Fruit fly (Drosophila melanogaster) whole organism, adult: ENCODE results near the gene nop5.

ENCODE experiments used
- CG11617 ChIP-seq: fragments of 200-800 bp; sonication (Bioruptor generic); optimal IDR thresholded peaks from 2 replicates; lab custom pipeline; 2017; ENCODE audit warnings: mild to moderate bottlenecking, missing biosample characterization, missing genetic modification reagents, missing genetic modification characterization
- CG12768 ChIP-seq: fragments of 200-800 bp; sonication (Bioruptor generic); optimal IDR thresholded peaks from 2 replicates; lab custom pipeline; 2017; ENCODE audit warnings: missing biosample characterization, missing genetic modification characterization, mild to moderate bottlenecking, moderate library complexity, missing genetic modification reagents
- CG14711 ChIP-seq: fragments of 200-800 bp; sonication (Bioruptor generic); optimal IDR thresholded peaks from 2 replicates; lab custom pipeline; 2018; ENCODE audit warnings: missing biosample characterization, mild to moderate bottlenecking, missing genetic modification characterization, moderate library complexity
- CG1620 ChIP-seq: fragments of 200-800 bp; sonication (Bioruptor generic); optimal IDR thresholded peaks from 2 replicates; lab custom pipeline; 2016; ENCODE audit warnings: missing biosample characterization, missing genetic modification characterization
- CG33017 ChIP-seq: fragments of 200-800 bp; sonication (Bioruptor generic); optimal IDR thresholded peaks from 2 replicates; lab custom pipeline; 2018; ENCODE audit warnings: missing biosample characterization, mild to moderate bottlenecking, missing genetic modification characterization, moderate library complexity
- CG5204 ChIP-seq: fragments of 200-800 bp; sonication (Bioruptor generic); optimal IDR thresholded peaks from 2 replicates; lab custom pipeline; 2016; ENCODE audit warnings: missing biosample characterization, missing genetic modification characterization
- CG7045 ChIP-seq: fragments of 200-800 bp; sonication (Bioruptor generic); optimal IDR thresholded peaks from 2 replicates; lab custom pipeline; 2017; ENCODE audit warnings: missing biosample characterization, mild to moderate bottlenecking, missing genetic modification characterization
- CG7101 ChIP-seq: fragments of 200-800 bp; sonication (Bioruptor generic); optimal IDR thresholded peaks from 2 replicates; lab custom pipeline; 2018; ENCODE audit warnings: missing biosample characterization, mild to moderate bottlenecking, missing genetic modification characterization, moderate library complexity
- Clk ChIP-seq: fragments of 200-800 bp; sonication (Bioruptor generic); optimal IDR thresholded peaks from 2 replicates; lab custom pipeline; 2017; ENCODE audit warnings: missing biosample characterization, missing genetic modification characterization
- Crg-1 ChIP-seq: fragments of 200-800 bp; sonication (Bioruptor generic); optimal IDR thresholded peaks from 2 replicates; lab custom pipeline; 2016; ENCODE audit warnings: missing biosample characterization, missing genetic modification characterization
- Hr96 ChIP-seq: fragments of 200-800 bp; sonication (Bioruptor generic); optimal IDR thresholded peaks from 2 replicates; lab custom pipeline; 2016; ENCODE audit warnings: missing biosample characterization, missing genetic modification characterization
- Mnt ChIP-seq: fragments of 200-800 bp; sonication (Bioruptor generic); optimal IDR thresholded peaks from 2 replicates; lab custom pipeline; 2016; ENCODE audit warnings: missing biosample characterization, mild to moderate bottlenecking, missing genetic modification characterization
- bab1 ChIP-seq: fragments of 200-800 bp; sonication (Bioruptor generic); optimal IDR thresholded peaks from 3 replicates; lab custom pipeline; 2019; ENCODE audit warnings: missing biosample characterization, mild to moderate bottlenecking, missing genetic modification characterization, moderate library complexity
- cic ChIP-seq: fragments of 200-800 bp; sonication (Bioruptor generic); optimal IDR thresholded peaks from 2 replicates; lab custom pipeline; 2017; ENCODE audit warnings: missing biosample characterization, mild to moderate bottlenecking, missing genetic modification characterization, moderate library complexity
- cnc ChIP-seq, 2 experiments: fragments of >200 bp; optimal IDR thresholded peaks; 2 replicates each; lab custom pipeline; 2017
- kay ChIP-seq: fragments of 200-800 bp; sonication (Bioruptor generic); peaks from one replicate; lab custom pipeline; 2016; ENCODE audit warnings: missing biosample characterization, missing genetic modification characterization, borderline replicate concordance
- ovo ChIP-seq: fragments of 200-800 bp; sonication (Bioruptor generic); optimal IDR thresholded peaks from 2 replicates; lab custom pipeline; 2016; ENCODE audit warnings: missing biosample characterization, missing genetic modification characterization
- pad ChIP-seq: fragments of 200-800 bp; sonication (Bioruptor generic); optimal IDR thresholded peaks from 3 replicates; lab custom pipeline; 2017; ENCODE audit warnings: missing biosample characterization, missing genetic modification characterization, mild to moderate bottlenecking, moderate library complexity, missing genetic modification reagents
- tj ChIP-seq: fragments of 200-800 bp; sonication (Bioruptor generic); optimal IDR thresholded peaks from 3 replicates; lab custom pipeline; 2017; ENCODE audit warnings: missing biosample characterization, mild to moderate bottlenecking, missing genetic modification characterization, moderate library complexity
- toe ChIP-seq: fragments of 200-800 bp; sonication (Bioruptor generic); optimal IDR thresholded peaks from 2 replicates; lab custom pipeline; 2016; ENCODE audit warnings: missing biosample characterization, missing genetic modification characterization

The nop5 gene

DNA sequence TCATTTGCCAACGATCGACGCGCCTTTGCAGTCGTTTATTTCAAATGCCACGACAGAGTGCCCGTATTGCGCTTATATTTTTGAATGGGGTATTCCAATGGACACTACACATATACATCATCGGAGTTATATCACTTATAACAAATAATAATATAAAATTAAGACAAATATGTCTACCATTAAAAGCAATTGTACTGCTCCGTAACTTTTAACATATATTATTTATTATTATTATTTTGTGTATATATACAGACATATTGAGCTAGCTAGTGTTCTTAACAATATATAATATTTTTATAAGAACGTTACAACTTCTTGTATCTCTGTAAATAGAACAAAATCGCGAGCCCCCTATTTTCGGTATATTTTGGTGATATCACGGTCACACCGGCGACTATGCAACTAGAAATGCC is 45.5 kb upstream of the nop5 start, which contains the start of the genes sip2 and Coprox:
TSS of gene sip2 (minus strand) at position 53 of the 413 bp plus-strand sequence.
TSS of gene Coprox (plus strand) at position 400 of the 413 bp plus-strand sequence.
- TF ChIP-seq tj (GFP tag; lab: Kevin White, UChicago) (peak; percentile 52), Mnt (GFP tag; lab: Kevin White, UChicago) (peak; percentile 7), CG1620 (GFP tag; lab: Kevin White, UChicago) (no peak), bab1 (GFP tag; lab: Kevin White, UChicago) (peak; percentile 58), CG7045 (peak; percentile 58), Clk (GFP tag; lab: Kevin White, UChicago) (no peak), pad (GFP tag; lab: Kevin White, UChicago) (peak; percentile 49), cnc (optimal IDR thresholded peaks at IDR 0.05; lab: Kevin White, UChicago) (no peak), cic (GFP tag; lab: Kevin White, UChicago) (no peak), ovo (GFP tag; lab: Kevin White, UChicago) (peak; percentile 5), Hr96 (GFP tag; lab: Kevin White, UChicago) (no peak), Crg-1 (no peak), CG5204 (no peak), CG7101 (tag; lab: Kevin White, UChicago) (peak; percentile 85), CG14711 (tag; lab: Kevin White, UChicago) (peak; percentile 75), CG12768 (GFP tag; lab: Kevin White, UChicago) (peak; percentile 26), toe (no peak), kay (GFP tag; lab: Kevin White, UChicago) (no peak), CG11617 (GFP tag; lab: Kevin White, UChicago) (peak; percentile 67), CG33017 (tag; lab: Kevin White, UChicago) (peak; percentile 79)

DNA sequence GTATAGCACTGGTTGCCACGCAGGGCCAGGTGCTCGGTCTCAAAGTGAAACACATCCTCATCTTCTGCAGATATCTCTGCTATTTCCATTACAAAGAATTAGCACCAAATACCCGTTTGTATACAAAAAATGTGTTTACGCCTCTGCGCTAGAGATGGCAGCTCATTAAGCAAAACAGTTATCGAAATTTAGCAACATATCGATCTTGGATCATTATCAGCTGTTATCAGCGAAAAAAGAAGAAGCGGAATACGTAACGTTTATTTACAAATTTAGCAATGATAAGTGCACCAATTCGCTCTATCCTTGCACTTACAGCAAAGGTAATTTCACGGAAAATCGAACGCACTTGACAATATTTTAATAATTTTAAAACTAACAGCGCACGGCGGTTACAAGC is 41.6 kb upstream of the nop5 start, which contains the start of the genes Atac1 and Hmgcl:
TSS of gene Atac1 (minus strand) at position 164 of the 400 bp plus-strand sequence.
TSS of gene Hmgcl (plus strand) at position 213 of the 400 bp plus-strand sequence.
- TF ChIP-seq CG11617 (GFP tag; lab: Kevin White, UChicago) = no peak
- TF ChIP-seq bab1 (GFP tag; lab: Kevin White, UChicago) = peak; percentile 0
- no peak for TF ChIP-seq CG7045
- TF ChIP-seq toe = no peak

DNA sequence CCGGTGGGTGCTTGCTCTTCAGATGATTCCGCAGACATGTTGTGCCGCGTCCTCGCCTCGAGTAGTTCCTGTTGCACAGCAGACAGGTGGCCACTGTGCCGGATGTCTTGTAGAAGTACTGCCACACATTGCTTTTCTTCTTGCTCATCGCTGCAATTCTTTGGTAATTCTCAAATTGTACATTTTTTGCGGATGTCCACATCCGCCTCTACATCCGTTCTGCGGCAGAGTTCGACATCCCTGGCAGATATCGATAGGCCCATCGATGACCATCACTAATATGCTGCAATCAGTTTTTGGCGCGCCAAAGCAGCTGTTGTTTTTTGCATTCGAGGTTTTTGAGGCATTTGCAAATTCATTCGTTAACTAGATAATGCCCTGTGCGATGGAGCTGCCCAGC is 38.2 kb upstream of the nop5 start, which contains the start of the genes CG13775 and CG3430:
TSS of gene CG13775 (minus strand) at position 226 of the 400 bp plus-strand sequence.
TSS of gene CG3430 (plus strand) at position 284 of the 400 bp plus-strand sequence.
- TF ChIP-seq Crg-1 = peak; percentile 1
- peak; percentile 10 for TF ChIP-seq CG7101 (tag; lab: Kevin White, UChicago)
- TF ChIP-seq bab1 (GFP tag; lab: Kevin White, UChicago) = peak; percentile 40
- TF ChIP-seq toe = no peak
- TF ChIP-seq Mnt (GFP tag; lab: Kevin White, UChicago) = peak; percentile 19
- peak; percentile 5 for TF ChIP-seq tj (GFP tag; lab: Kevin White, UChicago)
- peak; percentile 2 for TF ChIP-seq CG14711 (tag; lab: Kevin White, UChicago)
- no peak for TF ChIP-seq CG33017 (tag; lab: Kevin White, UChicago)

DNA sequence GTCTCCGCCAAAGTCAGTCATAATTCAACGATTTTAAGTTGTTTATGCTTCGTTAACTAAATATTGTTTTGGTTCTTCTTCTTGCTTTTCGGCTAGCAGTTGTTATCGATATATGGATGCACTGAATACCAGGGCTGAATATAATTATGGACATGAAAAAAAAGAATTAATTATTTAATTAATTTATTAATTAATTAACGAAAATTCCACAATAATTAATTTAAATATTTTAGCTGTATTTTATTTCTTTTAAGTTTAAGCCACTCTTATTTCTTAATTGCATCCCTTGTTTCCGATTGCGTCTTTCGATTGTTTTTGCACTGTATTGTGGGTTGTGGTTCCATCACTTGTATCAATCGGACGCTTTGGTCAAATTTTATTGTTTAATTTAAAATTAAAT is 31.6 kb upstream of the nop5 start, which contains the start of the genes Gas41 and SA1:
TSS of gene Gas41 (minus strand) at position 112 of the 400 bp plus-strand sequence.
TSS of gene SA1 (plus strand) at position 326 of the 400 bp plus-strand sequence.
- TF ChIP-seq bab1 (GFP tag; lab: Kevin White, UChicago) (peak; percentile 45), ovo (GFP tag; lab: Kevin White, UChicago) (peak; percentile 82), cnc (optimal IDR thresholded peaks at IDR 0.05; lab: Kevin White, UChicago) (no peak), CG7101 (tag; lab: Kevin White, UChicago) (peak; percentile 96), toe (no peak), CG14711 (tag; lab: Kevin White, UChicago) (peak; percentile 92), CG33017 (tag; lab: Kevin White, UChicago) (peak; percentile 94), CG7045 (no peak), CG11617 (GFP tag; lab: Kevin White, UChicago) (peak; percentile 79), pad (GFP tag; lab: Kevin White, UChicago) (peak; percentile 70), Crg-1 (peak; percentile 82), Hr96 (GFP tag; lab: Kevin White, UChicago) (no peak), tj (GFP tag; lab: Kevin White, UChicago) (peak; percentile 80), Clk (GFP tag; lab: Kevin White, UChicago) (peak; percentile 8), kay (GFP tag; lab: Kevin White, UChicago) (no peak), Mnt (GFP tag; lab: Kevin White, UChicago) (peak; percentile 68), CG5204 (no peak), cic (GFP tag; lab: Kevin White, UChicago) (no peak), CG12768 (GFP tag; lab: Kevin White, UChicago) (peak; percentile 79), CG1620 (GFP tag; lab: Kevin White, UChicago) (peak; percentile 1)

DNA sequence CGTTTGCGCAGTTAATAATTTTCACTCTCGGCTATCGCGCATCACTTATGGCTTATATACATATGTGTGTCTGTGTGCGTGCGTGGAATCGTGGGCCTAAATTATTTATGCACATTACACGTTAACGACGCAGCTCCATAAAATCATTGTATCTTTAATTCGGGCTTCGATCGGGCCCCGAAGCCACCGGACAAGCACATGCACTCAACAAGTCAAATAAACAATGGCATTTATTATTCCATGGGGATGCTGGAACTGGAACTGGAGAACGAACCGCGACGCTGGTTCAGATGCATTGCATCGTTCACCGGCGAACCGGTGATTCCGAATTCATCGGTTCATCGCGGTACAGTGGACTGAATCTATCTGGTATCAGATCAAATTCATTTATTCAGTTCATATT is 30.0 kb upstream of the nop5 start, which contains the start of gene ihog:
TSS of gene ihog (minus strand) at position 269 of the 403 bp plus-strand sequence.
- no peak for TF ChIP-seq cic (GFP tag; lab: Kevin White, UChicago)
- no peak for TF ChIP-seq CG1620 (GFP tag; lab: Kevin White, UChicago)
- TF ChIP-seq CG12768 (GFP tag; lab: Kevin White, UChicago) = no peak
- TF ChIP-seq CG5204 = no peak
- no peak for TF ChIP-seq tj (GFP tag; lab: Kevin White, UChicago)
- peak; percentile 19 for TF ChIP-seq bab1 (GFP tag; lab: Kevin White, UChicago)
- TF ChIP-seq Clk (GFP tag; lab: Kevin White, UChicago) = no peak
- TF ChIP-seq CG7101 (tag; lab: Kevin White, UChicago) = no peak
- TF ChIP-seq CG14711 (tag; lab: Kevin White, UChicago) = no peak
- TF ChIP-seq ovo (GFP tag; lab: Kevin White, UChicago) = no peak
- TF ChIP-seq CG33017 (tag; lab: Kevin White, UChicago) = no peak
- TF ChIP-seq CG11617 (GFP tag; lab: Kevin White, UChicago) = no peak
- no peak for TF ChIP-seq toe
- TF ChIP-seq cnc (optimal IDR thresholded peaks at IDR 0.05; lab: Kevin White, UChicago) = no peak
- no peak for TF ChIP-seq Crg-1
- TF ChIP-seq pad (GFP tag; lab: Kevin White, UChicago) = peak; percentile 12
- no peak for TF ChIP-seq CG7045
- TF ChIP-seq kay (GFP tag; lab: Kevin White, UChicago) = no peak
- TF ChIP-seq Mnt (GFP tag; lab: Kevin White, UChicago) = peak; percentile 33
- no peak for TF ChIP-seq Hr96 (GFP tag; lab: Kevin White, UChicago)
